Fruit fly (Drosophila melanogaster): ENCODE data around the gene daed.

Gene daed

dm6 chr2L:2168184-2168893 is 47.8 kb downstream of the daed start (continued):
- TF ChIP-seq toy (GFP tag; IDR thresholded peaks at IDR 0.05) = no peak
- TF ChIP-seq h (optimal IDR thresholded peaks at IDR 0.05) = no peak
- TF ChIP-seq CG13894 (tag; optimal IDR thresholded peaks at IDR 0.05) = peak; percentile 40
- no peak for TF ChIP-seq CG4360 (GFP tag; IDR thresholded peaks at IDR 0.05)
- TF ChIP-seq CG30403 (GFP tag; optimal IDR thresholded peaks at IDR 0.05) = no peak
- no peak; the same call in 1 of the 2 replicates for TF ChIP-seq stc (GFP tag; IDR thresholded peaks at IDR 0.05)
- no peak for TF ChIP-seq Vsx1 (GFP tag; optimal IDR thresholded peaks at IDR 0.05)
- TF ChIP-seq CG12236 (GFP tag; optimal IDR thresholded peaks at IDR 0.05) = no peak
- TF ChIP-seq ems (GFP tag; optimal IDR thresholded peaks at IDR 0.05) = no peak
- TF ChIP-seq CG31224 (GFP tag; IDR thresholded peaks at IDR 0.05) = no peak
- peak; percentile 56 for TF ChIP-seq CG18599 (GFP tag; optimal IDR thresholded peaks at IDR 0.05)
- no peak for TF ChIP-seq CG18619 (GFP tag; optimal IDR thresholded peaks at IDR 0.05)
- TF ChIP-seq Aef1 (GFP tag; IDR thresholded peaks at IDR 0.05) = no peak
- no peak for TF ChIP-seq CG13287 (GFP tag; IDR thresholded peaks at IDR 0.05; ENCODE audit: partially characterized antibody)
- no peak for TF ChIP-seq danr (GFP tag; IDR thresholded peaks at IDR 0.05)
- no peak for TF ChIP-seq CG12391 (tag; optimal IDR thresholded peaks at IDR 0.05)
- no peak for TF ChIP-seq CG32772 (GFP tag; IDR thresholded peaks at IDR 0.05)
- TF ChIP-seq twi (tag; optimal IDR thresholded peaks at IDR 0.05) = no peak
- no peak for TF ChIP-seq HLHmδ (GFP tag; optimal IDR thresholded peaks at IDR 0.05)
- TF ChIP-seq kay (GFP tag; optimal IDR thresholded peaks at IDR 0.05) = no peak
- no peak for TF ChIP-seq dpn (GFP tag; optimal IDR thresholded peaks at IDR 0.05)
- peak; percentile 24 for TF ChIP-seq HmgZ (tag; optimal IDR thresholded peaks at IDR 0.05)
- TF ChIP-seq Dref (GFP tag; IDR thresholded peaks at IDR 0.05) = no peak
- TF ChIP-seq nerfin-2 (GFP tag; IDR thresholded peaks at IDR 0.05; ENCODE audit: partially characterized antibody) = no peak
- peak; percentile 75 for TF ChIP-seq salm (tag; optimal IDR thresholded peaks at IDR 0.05)
- no peak for TF ChIP-seq dysf (GFP tag; IDR thresholded peaks at IDR 0.05)
- TF ChIP-seq Opbp (GFP tag; IDR thresholded peaks at IDR 0.05; ENCODE audit: partially characterized antibody) = no peak
- peak; percentile 74 for TF ChIP-seq CG17568 (GFP tag; optimal IDR thresholded peaks at IDR 0.05)
- TF ChIP-seq Lhr (GFP tag; optimal IDR thresholded peaks at IDR 0.05) = no peak
- TF ChIP-seq tgo (GFP tag; IDR thresholded peaks at IDR 0.05) = no peak
- TF ChIP-seq CG32767 (GFP tag; IDR thresholded peaks at IDR 0.05) = no peak
- no peak for TF ChIP-seq CG16813 (GFP tag; IDR thresholded peaks at IDR 0.05; ENCODE audit: partially characterized antibody)
- no peak for TF ChIP-seq Dad (GFP tag; optimal IDR thresholded peaks at IDR 0.05)
- TF ChIP-seq CG3847 (GFP tag; IDR thresholded peaks at IDR 0.05) = no peak
- no peak for TF ChIP-seq CG30431 (GFP tag; optimal IDR thresholded peaks at IDR 0.05)
- TF ChIP-seq CG8281 (tag; optimal IDR thresholded peaks at IDR 0.05) = no peak
- TF ChIP-seq pum (GFP tag; optimal IDR thresholded peaks at IDR 0.05) = no peak
- TF ChIP-seq CG10274 (GFP tag; optimal IDR thresholded peaks at IDR 0.05) = peak; percentile 37
- TF ChIP-seq CG7786 (GFP tag; optimal IDR thresholded peaks at IDR 0.05) = no peak
- peak; percentile 69 for TF ChIP-seq caup (GFP tag; optimal IDR thresholded peaks at IDR 0.05; ENCODE audit: severe bottlenecking)
- no peak for TF ChIP-seq lilli (GFP tag; optimal IDR thresholded peaks at IDR 0.05)
- no peak for TF ChIP-seq CG14050 (GFP tag; IDR thresholded peaks at IDR 0.05)
- no peak for TF ChIP-seq peb (GFP tag; IDR thresholded peaks at IDR 0.05)
- TF ChIP-seq her (GFP tag; optimal IDR thresholded peaks at IDR 0.05) = no peak
- TF ChIP-seq ken (GFP tag; IDR thresholded peaks at IDR 0.05) = no peak
- no peak for TF ChIP-seq Gsc (GFP tag; IDR thresholded peaks at IDR 0.05)
- TF ChIP-seq CG34224 (GFP tag; IDR thresholded peaks at IDR 0.05; ENCODE audit: partially characterized antibody) = no peak
- TF ChIP-seq CG2678 (tag; optimal IDR thresholded peaks at IDR 0.05) = peak; percentile 67
- no peak for TF ChIP-seq psq (GFP tag; optimal IDR thresholded peaks at IDR 0.05)
- TF ChIP-seq CG13123 (GFP tag; optimal IDR thresholded peaks at IDR 0.05) = no peak
- TF ChIP-seq tx (GFP tag; optimal IDR thresholded peaks at IDR 0.05) = no peak
